Fruit fly (Drosophila melanogaster) whole organism, wandering third instar larva: ENCODE data around the gene Gba1a.

ENCODE experiments used
- Abd-B ChIP-seq: fragments of >200 bp; optimal IDR thresholded peaks from 2 replicates; lab custom pipeline; 2017; ENCODE audit warnings: missing biosample characterization, missing genetic modification characterization
- CG32264 ChIP-seq: fragments of 200-800 bp; sonication (Bioruptor generic); optimal IDR thresholded peaks from 2 replicates; lab custom pipeline; 2016; ENCODE audit warnings: missing biosample characterization, missing genetic modification characterization
- Dif ChIP-seq: fragments of 200-275, 200-300 bp; sonication (Bioruptor generic); optimal IDR thresholded peaks from 2 replicates; lab custom pipeline; 2018; ENCODE audit warnings: missing biosample characterization, missing genetic modification characterization; ENCODE audit not compliant: partially characterized antibody
- HLH106 ChIP-seq: fragments of 200-800 bp; optimal IDR thresholded peaks from 3 replicates; lab custom pipeline; 2019; ENCODE audit warnings: missing biosample characterization, mild to moderate bottlenecking, missing genetic modification characterization, moderate library complexity
- Hr78 ChIP-seq: fragments of >200 bp; optimal IDR thresholded peaks from 2 replicates; lab custom pipeline; 2017; ENCODE audit warnings: missing biosample characterization, missing genetic modification characterization
- Hr83 ChIP-seq: fragments of 200-300 bp; sonication (Bioruptor generic); optimal IDR thresholded peaks from 2 replicates; lab custom pipeline; 2016; ENCODE audit warnings: missing biosample characterization, mild to moderate bottlenecking, missing genetic modification characterization, moderate library complexity; ENCODE audit not compliant: poor library complexity, severe bottlenecking
- Myc ChIP-seq: fragments of >200 bp; optimal IDR thresholded peaks from 2 replicates; lab custom pipeline; 2017
- Vsx2 ChIP-seq: fragments of 200-300, 225-300 bp; sonication (Bioruptor generic); optimal IDR thresholded peaks from 2 replicates; lab custom pipeline; 2018; ENCODE audit warnings: missing biosample characterization, missing genetic modification characterization; ENCODE audit not compliant: partially characterized antibody
- br ChIP-seq: fragments of 200-800 bp; sonication (Bioruptor generic); optimal IDR thresholded peaks from 2 replicates; lab custom pipeline; 2016; ENCODE audit warnings: missing biosample characterization, missing genetic modification characterization
- h ChIP-seq: fragments of 200-800 bp; sonication (Bioruptor generic); optimal IDR thresholded peaks from 3 replicates; lab custom pipeline; 2016; ENCODE audit warnings: missing biosample characterization, mild to moderate bottlenecking, missing genetic modification characterization
- psq ChIP-seq: fragments of 200-800 bp; sonication (Bioruptor generic); optimal IDR thresholded peaks from 3 replicates; lab custom pipeline; 2017; ENCODE audit warnings: missing biosample characterization, mild to moderate bottlenecking, missing genetic modification characterization, moderate library complexity
- rgr ChIP-seq: fragments of 200-800 bp; sonication (Bioruptor generic); optimal IDR thresholded peaks from 3 replicates; lab custom pipeline; 2016; ENCODE audit warnings: missing biosample characterization, mild to moderate bottlenecking, missing genetic modification characterization
- tai ChIP-seq: sonication (Bioruptor generic); optimal IDR thresholded peaks from 2 replicates; lab custom pipeline; 2016; ENCODE audit warnings: missing biosample characterization, missing genetic modification characterization
- usp ChIP-seq: fragments of >200 bp; optimal IDR thresholded peaks from 2 replicates; lab custom pipeline; 2017; ENCODE audit warnings: missing biosample characterization, missing genetic modification characterization

dm6 chr3R:23732533-23732932 lies 32.1 kb downstream of the Gba1a start:
- TF ChIP-seq Myc (lab: Kevin White, UChicago), result no peak
- TF ChIP-seq rgr (GFP tag; lab: Kevin White, UChicago), result no peak
- no peak for TF ChIP-seq br (GFP tag; lab: Kevin White, UChicago)
- TF ChIP-seq Abd-B (GFP tag; lab: Kevin White, UChicago), result no peak
- TF ChIP-seq CG32264, result no peak
- no peak for TF ChIP-seq Dif (GFP tag; lab: Kevin White, UChicago)
- TF ChIP-seq usp (GFP tag; lab: Kevin White, UChicago), result no peak
- no peak for TF ChIP-seq Vsx2
- TF ChIP-seq h, result no peak
- no peak for TF ChIP-seq tai (GFP tag; lab: Kevin White, UChicago)
- TF ChIP-seq Hr83 (GFP tag; lab: Kevin White, UChicago), result no peak
- TF ChIP-seq Hr78 (GFP tag; lab: Kevin White, UChicago), result no peak
- no peak for TF ChIP-seq HLH106 (tag; lab: Kevin White, UChicago)
- no peak for TF ChIP-seq psq
